Worm (Caenorhabditis elegans) whole organism, L2 larva: ENCODE data around the gene str-67.

ENCODE experiments used
- ZK546.5 ChIP-seq: sonication (generic microtip); optimal IDR thresholded peaks from 2 replicates; lab custom pipeline; 2017; ENCODE audit warnings: missing biosample characterization, missing genetic modification characterization
- blmp-1 ChIP-seq: sonication (generic microtip); optimal IDR thresholded peaks from 2 replicates; lab custom pipeline; 2017; ENCODE audit warnings: missing genetic modification characterization, mild to moderate bottlenecking, missing compliant biosample characterization, antibody characterized with exemption, moderate library complexity; ENCODE audit not compliant: insufficient read depth
- ceh-82 ChIP-seq: fragments of 150-350 bp; optimal IDR thresholded peaks from 2 replicates; lab custom pipeline; 2014; ENCODE audit warnings: missing biosample characterization, missing genetic modification characterization
- dmd-4 ChIP-seq: sonication (generic microtip); optimal IDR thresholded peaks from 2 replicates; lab custom pipeline; 2017; ENCODE audit warnings: missing biosample characterization, missing genetic modification characterization
- egl-27 ChIP-seq: sonication (generic microtip); optimal IDR thresholded peaks from 3 replicates; lab custom pipeline; 2017; ENCODE audit warnings: missing biosample characterization, missing genetic modification reagents, missing genetic modification characterization
- elt-3 ChIP-seq: sonication (generic microtip); optimal IDR thresholded peaks from 2 replicates; lab custom pipeline; 2017; ENCODE audit warnings: missing biosample characterization, missing genetic modification characterization
- lin-11 ChIP-seq: fragments of 150-350 bp; sonication (generic microtip); optimal IDR thresholded peaks from 2 replicates; lab custom pipeline; 2014; ENCODE audit warnings: missing biosample characterization, missing genetic modification characterization, inconsistent platforms, mixed read lengths
- mdl-1 ChIP-seq, 2 experiments: fragments of 150-350 bp in 1 of 2; sonication (generic microtip) in 1 of 2; optimal IDR thresholded peaks; 2 replicates each; lab custom pipeline; 2017; ENCODE audit warnings: missing biosample characterization in 2 of 2, missing genetic modification characterization in 2 of 2
- nhr-21 ChIP-seq: fragments of 150-350 bp; optimal IDR thresholded peaks from 2 replicates; lab custom pipeline; 2014; ENCODE audit warnings: missing biosample characterization, missing genetic modification characterization
- nhr-25 ChIP-seq: fragments of 150-350 bp; sonication (generic microtip); optimal IDR thresholded peaks from 3 replicates; lab custom pipeline; 2014; ENCODE audit warnings: missing biosample characterization, missing genetic modification characterization
- nhr-6 ChIP-seq: fragments of 150-350 bp; optimal IDR thresholded peaks from 2 replicates; lab custom pipeline; 2014; ENCODE audit warnings: missing biosample characterization, missing genetic modification characterization
- nhr-77 ChIP-seq: fragments of 150-350 bp; optimal IDR thresholded peaks from 2 replicates; lab custom pipeline; 2014; ENCODE audit warnings: missing biosample characterization, missing genetic modification characterization
- sma-3 ChIP-seq: sonication (generic microtip); optimal IDR thresholded peaks from 2 replicates; lab custom pipeline; 2016; ENCODE audit warnings: missing genetic modification reagents, missing genetic modification characterization, missing compliant biosample characterization

DNA sequence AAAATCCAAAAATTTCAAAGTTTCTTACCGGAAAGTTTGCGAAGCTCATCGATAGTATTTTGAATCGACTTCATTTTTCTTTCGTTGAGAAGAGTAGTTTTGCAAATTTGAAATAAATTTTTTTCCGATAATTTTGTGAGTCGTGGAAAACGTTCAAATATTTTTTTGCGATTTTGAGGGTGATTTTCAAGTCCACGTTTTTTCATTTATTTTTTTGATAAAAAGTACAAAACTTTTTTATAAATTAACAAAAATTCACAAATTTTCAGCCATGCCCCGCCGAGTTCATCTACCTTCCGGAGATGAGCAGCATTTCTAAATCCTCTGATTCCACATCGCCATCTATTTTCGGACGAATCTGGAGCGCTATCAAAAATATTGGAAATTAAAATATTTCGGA, 3.1 kb upstream of the str-67 start, which contains the start of gene K10C9.7:
- TF ChIP-seq elt-3 (no peak), dmd-4 (tag; lab: Kevin White, UChicago) (no peak), mdl-1 (tag; optimal IDR thresholded peaks at IDR 0.05; lab: Kevin White, UChicago) (no peak), lin-11 (tag; lab: Kevin White, UChicago) (no peak), nhr-6 (tag; lab: Kevin White, UChicago) (no peak), blmp-1 (no peak), ceh-82 (no peak), nhr-77 (tag; lab: Kevin White, UChicago) (no peak), nhr-21 (tag; lab: Kevin White, UChicago) (no peak), ZK546.5 (tag; lab: Kevin White, UChicago) (no peak), sma-3 (no peak), egl-27 (tag; lab: Kevin White, UChicago) (no peak), nhr-25 (tag; lab: Kevin White, UChicago) (no peak)
